Worm (Caenorhabditis elegans) whole organism, midembryonic: ENCODE results near the gene Y73B6A.3.

Experiments
- T22C8.4 ChIP-seq: fragments of 200-800 bp; sonication (Bioruptor generic); IDR thresholded peaks from 2 replicates; pipeline ENCODE4 v1.3.6; 2022; ENCODE audit warnings: missing genetic modification characterization, missing compliant biosample characterization
- cog-1 ChIP-seq: sonication (generic microtip); optimal IDR thresholded peaks from 2 replicates; lab custom pipeline; 2016; ENCODE audit warnings: missing genetic modification characterization, missing compliant biosample characterization
- flt-1 ChIP-seq: fragments of 200-800 bp; sonication (Bioruptor generic); IDR thresholded peaks from 2 replicates; pipeline ENCODE4 v1.3.6; 2022; ENCODE audit warnings: missing genetic modification characterization, missing compliant biosample characterization
- klf-2 ChIP-seq: fragments of 200-800 bp; sonication (Bioruptor generic); conservative IDR thresholded peaks from 2 replicates; pipeline ENCODE4 v1.3.6; 2022; ENCODE audit warnings: missing genetic modification reagents, missing genetic modification characterization, missing compliant biosample characterization
- ref-1 ChIP-seq: fragments of 200-800 bp; sonication (Bioruptor generic); conservative IDR thresholded peaks from 2 replicates; pipeline ENCODE4 v1.3.6; 2022; ENCODE audit warnings: missing genetic modification reagents, missing genetic modification characterization, missing compliant biosample characterization

DNA sequence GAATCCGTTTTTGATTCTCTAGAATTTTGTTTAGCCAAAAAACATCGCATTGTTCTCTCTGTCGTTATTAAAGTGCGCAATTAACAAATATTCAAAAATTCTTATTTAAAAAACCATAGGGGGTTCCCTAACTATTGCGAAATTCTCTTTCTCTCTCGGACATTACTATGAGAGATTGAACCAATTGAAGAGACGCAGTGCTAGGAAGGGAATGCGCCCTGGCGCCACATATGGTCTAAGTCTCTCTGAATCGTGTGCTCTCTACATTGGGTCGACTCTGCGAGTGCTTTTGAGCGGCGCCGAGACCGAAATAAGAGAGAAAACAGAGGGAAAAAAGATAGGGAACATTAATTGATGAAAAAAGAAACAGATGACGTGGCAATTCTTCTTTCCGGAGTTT is 45.8 kb upstream of the Y73B6A.3 start:
- TF ChIP-seq T22C8.4 (no peak), cog-1 (tag; lab: Kevin White, UChicago) (no peak), flt-1 (no peak), klf-2 (GFP tag; lab: Robert Waterston, UW) (no peak), ref-1 (GFP tag; lab: Robert Waterston, UW) (no peak)
